Worm (Caenorhabditis elegans) whole organism, late embryonic: ENCODE measurements around the gene wdr-5.3.

ENCODE experiments used
- T23F11.4 ChIP-seq: fragments of 200-800 bp; sonication (Bioruptor generic); optimal IDR thresholded peaks from 2 replicates; lab custom pipeline; 2018; ENCODE audit warnings: mild to moderate bottlenecking, missing genetic modification characterization, missing compliant biosample characterization
- ama-1 ChIP-seq: fragments of 150-350 bp; optimal IDR thresholded peaks from 2 replicates; lab custom pipeline; 2014
- ceh-18 ChIP-seq: sonication (generic microtip); optimal IDR thresholded peaks from 2 replicates; lab custom pipeline; 2016; ENCODE audit warnings: missing genetic modification characterization, missing compliant biosample characterization
- elt-2 ChIP-seq: sonication (generic microtip); optimal IDR thresholded peaks from 2 replicates; lab custom pipeline; 2016; ENCODE audit warnings: missing genetic modification reagents, missing genetic modification characterization, missing compliant biosample characterization
- fkh-10 ChIP-seq: fragments of 150-350 bp; optimal IDR thresholded peaks from 2 replicates; lab custom pipeline; 2014; ENCODE audit warnings: missing biosample characterization, missing genetic modification reagents, missing genetic modification characterization
- hlh-6 ChIP-seq: sonication (generic microtip); optimal IDR thresholded peaks from 2 replicates; lab custom pipeline; 2016; ENCODE audit warnings: missing genotype, missing genetic modification characterization, missing compliant biosample characterization
- mec-3 ChIP-seq: sonication (generic microtip); optimal IDR thresholded peaks from 2 replicates; lab custom pipeline; 2016; ENCODE audit warnings: borderline replicate concordance, missing genetic modification characterization, missing compliant biosample characterization
- nhr-11 ChIP-seq: fragments of 150-350 bp; optimal IDR thresholded peaks from 2 replicates; lab custom pipeline; 2014; ENCODE audit warnings: missing biosample characterization, missing genetic modification characterization
- nhr-232 ChIP-seq: sonication (generic microtip); optimal IDR thresholded peaks from 2 replicates; lab custom pipeline; 2016; ENCODE audit warnings: missing genetic modification characterization, missing compliant biosample characterization
- rnt-1 ChIP-seq: sonication (generic microtip); optimal IDR thresholded peaks from 2 replicates; lab custom pipeline; 2016; ENCODE audit warnings: missing genetic modification characterization, missing compliant biosample characterization
- sox-2 ChIP-seq: fragments of 200-800 bp; sonication (Bioruptor generic); IDR thresholded peaks from 2 replicates; pipeline ENCODE4 v1.3.6; 2022; ENCODE audit warnings: missing genetic modification reagents, missing genetic modification characterization, missing compliant biosample characterization
- tbx-2 ChIP-seq: sonication (generic microtip); optimal IDR thresholded peaks from 2 replicates; lab custom pipeline; 2016; ENCODE audit warnings: missing genetic modification characterization, missing compliant biosample characterization

ce11 chrV:10719019-10719832, 17.7 kb upstream of the wdr-5.3 start:
- TF ChIP-seq nhr-232 (no peak), fkh-10 (GFP tag; lab: Kevin White, UChicago) (no peak), elt-2 (no peak), ceh-18 (tag; lab: Kevin White, UChicago) (peak; percentile 39), tbx-2 (tag; lab: Kevin White, UChicago) (no peak), sox-2 (GFP tag; lab: Robert Waterston, UW) (no peak), mec-3 (no peak), hlh-6 (no peak), T23F11.4 (GFP tag; lab: Kevin White, UChicago) (no peak), nhr-11 (tag; lab: Kevin White, UChicago) (no peak), rnt-1 (tag; lab: Kevin White, UChicago) (no peak), ama-1 (lab: Kevin White, UChicago) (no peak)
